Worm (Caenorhabditis elegans): ENCODE data around the gene daf-37.

ce11 chrII:6171228-6171627 is 36.8 kb downstream of the daf-37 start, which contains the start of gene F40H3.3:
- TF ChIP-seq lin-39 (tag; optimal IDR thresholded peaks at IDR 0.05) = peak; percentile 11
- TF ChIP-seq nhr-77 (tag; optimal IDR thresholded peaks at IDR 0.05) = no peak
- no peak for TF ChIP-seq ama-1 (optimal IDR thresholded peaks at IDR 0.05)
- TF ChIP-seq snpc-4 (tag; optimal IDR thresholded peaks at IDR 0.05) = no peak
- TF ChIP-seq nhr-237 (tag; optimal IDR thresholded peaks at IDR 0.05) = no peak
- TF ChIP-seq aly-2 (tag; optimal IDR thresholded peaks at IDR 0.05) = no peak
- no peak for TF ChIP-seq ceh-82 (tag; optimal IDR thresholded peaks at IDR 0.05)
- no peak for TF ChIP-seq fos-1 (tag; optimal IDR thresholded peaks at IDR 0.05)
- no peak for TF ChIP-seq egl-27 (tag; optimal IDR thresholded peaks at IDR 0.05)
- no peak for TF ChIP-seq lin-11 (tag; optimal IDR thresholded peaks at IDR 0.05)
